Worm (Caenorhabditis elegans): Measurements from ENCODE around the gene T03F6.6.

ce11 chrIII:13390789-13391188 is 10.7 kb upstream of the T03F6.6 start:
- TF ChIP-seq ztf-29 (GFP tag; IDR thresholded peaks at IDR 0.05) (no peak), ztf-23 (GFP tag; IDR thresholded peaks at IDR 0.05) (no peak), flt-1 (GFP tag; IDR thresholded peaks at IDR 0.05) (no peak)

Data from whole organism, midembryonic.